Fruit fly (Drosophila melanogaster) whole organism, embryonic: ENCODE measurements around the gene Nepl14.

Experiments
- Bdp1 ChIP-seq: fragments of 200-800 bp; sonication (Bioruptor generic); optimal IDR thresholded peaks from 3 replicates; lab custom pipeline; 2016; ENCODE audit warnings: missing biosample characterization, missing genetic modification characterization
- Bgb ChIP-seq: fragments of 200-800 bp; sonication (Bioruptor generic); IDR thresholded peaks from 2 replicates; pipeline ENCODE4 v1.3.6; 2022; ENCODE audit warnings: missing biosample characterization, missing genetic modification characterization; ENCODE audit not compliant: partially characterized antibody
- BtbVII ChIP-seq: fragments of 200-800 bp; sonication (Bioruptor generic); optimal IDR thresholded peaks from 3 replicates; lab custom pipeline; 2017; ENCODE audit warnings: missing biosample characterization, mild to moderate bottlenecking, missing genetic modification characterization
- CG11560 ChIP-seq: fragments of 200-800 bp; sonication (Bioruptor generic); IDR thresholded peaks from 3 replicates; pipeline ENCODE4 v1.3.6; 2022; ENCODE audit warnings: missing biosample characterization, missing genetic modification characterization
- CG12155 ChIP-seq: fragments of 200-800 bp; sonication (Bioruptor generic); optimal IDR thresholded peaks from 3 replicates; lab custom pipeline; 2016; ENCODE audit warnings: missing biosample characterization, missing genetic modification characterization
- CG12219 ChIP-seq: fragments of 200-800 bp; sonication (Bioruptor generic); optimal IDR thresholded peaks from 3 replicates; lab custom pipeline; 2018; ENCODE audit warnings: missing biosample characterization, mild to moderate bottlenecking, missing genetic modification characterization
- CG12769 ChIP-seq: fragments of 200-800 bp; sonication (Bioruptor generic); optimal IDR thresholded peaks from 2 replicates; lab custom pipeline; 2019; ENCODE audit warnings: missing biosample characterization, mild to moderate bottlenecking, missing genetic modification characterization, moderate library complexity
- CG15269 ChIP-seq: fragments of 200-800 bp; sonication (Bioruptor generic); optimal IDR thresholded peaks from 2 replicates; lab custom pipeline; 2018; ENCODE audit warnings: missing biosample characterization, mild to moderate bottlenecking, missing genetic modification characterization, moderate library complexity
- CG1529 ChIP-seq: fragments of 200-800 bp; sonication (Bioruptor generic); optimal IDR thresholded peaks from 3 replicates; lab custom pipeline; 2018; ENCODE audit warnings: missing biosample characterization, missing genetic modification characterization
- CG15514 ChIP-seq: fragments of 200-800 bp; sonication (Bioruptor generic); optimal IDR thresholded peaks from 3 replicates; lab custom pipeline; 2017; ENCODE audit warnings: missing biosample characterization, missing genetic modification characterization, mild to moderate bottlenecking, moderate library complexity, missing genetic modification reagents
- CG17361 ChIP-seq: fragments of 200-800 bp; sonication (Bioruptor generic); IDR thresholded peaks from 3 replicates; pipeline ENCODE4 v1.3.6; 2022; ENCODE audit warnings: missing biosample characterization, missing genetic modification characterization
- CG18764 ChIP-seq: fragments of 200-800 bp; sonication (Bioruptor generic); optimal IDR thresholded peaks from 3 replicates; lab custom pipeline; 2016; ENCODE audit warnings: missing biosample characterization, missing genetic modification characterization
- CG2199 ChIP-seq: fragments of 200-800 bp; sonication (Bioruptor generic); IDR thresholded peaks from 3 replicates; pipeline ENCODE4 v1.3.6; 2022; ENCODE audit warnings: missing biosample characterization, missing genetic modification characterization
- CG30020 ChIP-seq: fragments of 200-800 bp; optimal IDR thresholded peaks from 2 replicates; lab custom pipeline; 2019; ENCODE audit warnings: missing biosample characterization, mild to moderate bottlenecking, missing genetic modification characterization, moderate library complexity
- CG30403 ChIP-seq: fragments of 200-800 bp; sonication (Bioruptor generic); optimal IDR thresholded peaks from 3 replicates; lab custom pipeline; 2016; ENCODE audit warnings: missing biosample characterization, missing genetic modification characterization
- CG4424 ChIP-seq: fragments of 200-800 bp; sonication (Bioruptor generic); optimal IDR thresholded peaks from 3 replicates; lab custom pipeline; 2016; ENCODE audit warnings: missing biosample characterization, missing genetic modification characterization
- CG6254 ChIP-seq: fragments of 200-800 bp; sonication (Bioruptor generic); optimal IDR thresholded peaks from 3 replicates; lab custom pipeline; 2017; ENCODE audit warnings: mild to moderate bottlenecking, missing biosample characterization, missing genetic modification reagents, missing genetic modification characterization
- CG6272 ChIP-seq: fragments of 200-800 bp; sonication (Bioruptor generic); IDR thresholded peaks from 2 replicates; pipeline ENCODE4 v1.3.6; 2022; ENCODE audit warnings: missing biosample characterization, missing genetic modification characterization
- CG6765 ChIP-seq: fragments of 200-800 bp; sonication (Bioruptor generic); optimal IDR thresholded peaks from 3 replicates; lab custom pipeline; 2017; ENCODE audit warnings: missing biosample characterization, mild to moderate bottlenecking, missing genetic modification characterization
- CG6791 ChIP-seq: fragments of 200-800 bp; sonication (Bioruptor generic); IDR thresholded peaks from 3 replicates; pipeline ENCODE4 v1.3.6; 2022; ENCODE audit warnings: missing biosample characterization, missing genetic modification characterization; ENCODE audit not compliant: partially characterized antibody
- CG9215 ChIP-seq: fragments of 200-800 bp; sonication (Bioruptor generic); IDR thresholded peaks from 2 replicates; pipeline ENCODE4 v1.3.6; 2022; ENCODE audit warnings: missing biosample characterization, missing genetic modification characterization
- CG9727 ChIP-seq: fragments of 200-800 bp; sonication (Bioruptor generic); optimal IDR thresholded peaks from 3 replicates; lab custom pipeline; 2017; ENCODE audit warnings: missing biosample characterization, mild to moderate bottlenecking, missing genetic modification characterization
- Chrac-16 ChIP-seq: fragments of 200-800 bp; sonication (Bioruptor generic); optimal IDR thresholded peaks from 3 replicates; lab custom pipeline; 2016; ENCODE audit warnings: missing biosample characterization, missing genetic modification characterization
- Doc2 ChIP-seq: fragments of 200-800 bp; sonication (Bioruptor generic); IDR thresholded peaks from 2 replicates; pipeline ENCODE4 v1.3.6; 2022; ENCODE audit warnings: missing biosample characterization, missing genetic modification characterization
- Dp ChIP-seq: fragments of 200-800 bp; sonication (Bioruptor generic); optimal IDR thresholded peaks from 2 replicates; lab custom pipeline; 2018; ENCODE audit warnings: missing biosample characterization, mild to moderate bottlenecking, missing genetic modification characterization, moderate library complexity
- ERR ChIP-seq: fragments of 200-800 bp; sonication (Bioruptor generic); optimal IDR thresholded peaks from 2 replicates; lab custom pipeline; 2016; ENCODE audit warnings: missing biosample characterization, missing genetic modification characterization
- H15 ChIP-seq: fragments of 200-800 bp; sonication (Bioruptor generic); IDR thresholded peaks from 3 replicates; pipeline ENCODE4 v1.3.6; 2022; ENCODE audit warnings: missing biosample characterization, missing genetic modification characterization
- HmgD ChIP-seq: fragments of 200-800 bp; sonication (Bioruptor generic); optimal IDR thresholded peaks from 3 replicates; lab custom pipeline; 2016; ENCODE audit warnings: missing biosample characterization, missing genetic modification characterization
- NC2β ChIP-seq: fragments of 200-800 bp; sonication (Bioruptor generic); optimal IDR thresholded peaks from 2 replicates; lab custom pipeline; 2016; ENCODE audit warnings: missing biosample characterization, missing genetic modification characterization
- Nf-YA ChIP-seq: fragments of 200-800 bp; sonication (Bioruptor generic); IDR thresholded peaks from 2 replicates; pipeline ENCODE4 v1.3.6; 2022; ENCODE audit warnings: missing biosample characterization, missing genetic modification characterization
- NfI ChIP-seq: fragments of 200-800 bp; sonication (Bioruptor generic); optimal IDR thresholded peaks from 3 replicates; lab custom pipeline; 2018; ENCODE audit warnings: missing biosample characterization, mild to moderate bottlenecking, missing genetic modification characterization, moderate library complexity
- Rfx ChIP-seq: fragments of 200-800 bp; sonication (Bioruptor generic); IDR thresholded peaks from 2 replicates; pipeline ENCODE4 v1.3.6; 2022; ENCODE audit warnings: missing biosample characterization, missing genetic modification characterization
- Rx ChIP-seq: fragments of 200-800 bp; sonication (Bioruptor generic); IDR thresholded peaks from 2 replicates; pipeline ENCODE4 v1.3.6; 2022; ENCODE audit warnings: missing biosample characterization, missing genetic modification characterization
- Sry-β ChIP-seq: fragments of 200-800 bp; sonication (Bioruptor generic); optimal IDR thresholded peaks from 2 replicates; lab custom pipeline; 2018; ENCODE audit warnings: missing biosample characterization, mild to moderate bottlenecking, missing genetic modification characterization, moderate library complexity
- Stat92E ChIP-seq, 3 experiments: fragments of >200 bp in 2 of 3; fragments of 200-800 bp in 1 of 3; sonication (Bioruptor generic) in 1 of 3; optimal IDR thresholded peaks; 2 replicates each; lab custom pipeline; 2017 to 2019; ENCODE audit warnings: missing biosample characterization in 3 of 3, missing genetic modification characterization in 3 of 3, mild to moderate bottlenecking in 1 of 3, moderate library complexity in 1 of 3
- TFAM ChIP-seq: fragments of 200-800 bp; sonication (Bioruptor generic); optimal IDR thresholded peaks from 2 replicates; lab custom pipeline; 2017; ENCODE audit warnings: missing biosample characterization, missing genetic modification characterization, inconsistent platforms
- Vsx1 ChIP-seq: fragments of 200-800 bp; sonication (Bioruptor generic); optimal IDR thresholded peaks from 2 replicates; lab custom pipeline; 2017; ENCODE audit warnings: missing biosample characterization, mild to moderate bottlenecking, missing genetic modification characterization, missing genetic modification reagents
- bbx ChIP-seq: fragments of 200-800 bp; sonication (Bioruptor generic); IDR thresholded peaks from 2 replicates; pipeline ENCODE4 v1.3.6; 2022; ENCODE audit warnings: missing biosample characterization, missing genetic modification characterization; ENCODE audit not compliant: partially characterized antibody
- corto ChIP-seq: fragments of 200-800 bp; sonication (Bioruptor generic); optimal IDR thresholded peaks from 2 replicates; lab custom pipeline; 2016; ENCODE audit warnings: missing biosample characterization, mild to moderate bottlenecking, missing genetic modification characterization, moderate library complexity
- crc ChIP-seq: fragments of 200-800 bp; sonication (Bioruptor generic); optimal IDR thresholded peaks from 2 replicates; lab custom pipeline; 2016; ENCODE audit warnings: missing biosample characterization, missing genetic modification characterization
- crol ChIP-seq: fragments of 200-800 bp; sonication (Bioruptor generic); IDR thresholded peaks from 2 replicates; pipeline ENCODE4 v1.3.6; 2022; ENCODE audit warnings: missing biosample characterization, missing genetic modification characterization
- gcm2 ChIP-seq: fragments of 200-800 bp; sonication (Bioruptor generic); optimal IDR thresholded peaks from 2 replicates; lab custom pipeline; 2016; ENCODE audit warnings: missing biosample characterization, missing genetic modification characterization
- hb ChIP-seq: fragments of 200-800 bp; sonication (Bioruptor generic); IDR thresholded peaks from 3 replicates; pipeline ENCODE4 v1.3.6; 2022; ENCODE audit warnings: missing biosample characterization, missing genetic modification characterization; ENCODE audit not compliant: partially characterized antibody
- lov ChIP-seq, 2 experiments: fragments of 200-800 bp in 1 of 2; fragments of >200 bp in 1 of 2; sonication (Bioruptor generic) in 1 of 2; IDR thresholded peaks in 1 of 2; optimal IDR thresholded peaks in 1 of 2; 2 replicates in 1 of 2; 3 replicates in 1 of 2; pipeline versions ENCODE4 v1.3.6 to Lab custom; 2017 to 2022; ENCODE audit warnings: missing biosample characterization in 1 of 2, missing genetic modification characterization in 1 of 2
- maf-S ChIP-seq: fragments of 200-800 bp; sonication (Bioruptor generic); optimal IDR thresholded peaks from 2 replicates; lab custom pipeline; 2016; ENCODE audit warnings: missing biosample characterization, missing genetic modification characterization
- pros ChIP-seq: fragments of 200-800 bp; sonication (Bioruptor generic); optimal IDR thresholded peaks from 3 replicates; lab custom pipeline; 2019; ENCODE audit warnings: missing biosample characterization, mild to moderate bottlenecking, missing genetic modification characterization, moderate library complexity
- sob ChIP-seq: fragments of 200-800 bp; sonication (Bioruptor generic); IDR thresholded peaks from 2 replicates; pipeline ENCODE4 v1.3.6; 2022; ENCODE audit warnings: missing biosample characterization, missing genetic modification characterization
- tup ChIP-seq: fragments of 200-800 bp; sonication (Bioruptor generic); optimal IDR thresholded peaks from 2 replicates; lab custom pipeline; 2016; ENCODE audit warnings: missing biosample characterization, mild to moderate bottlenecking, missing genetic modification characterization, moderate library complexity
- usp ChIP-seq: fragments of >200 bp; optimal IDR thresholded peaks from 2 replicates; lab custom pipeline; 2017; ENCODE audit warnings: missing biosample characterization, missing genetic modification characterization

Nepl14 gene

dm6 chr3R:22726771-22727455 lies 36.6 kb downstream of the Nepl14 start, which contains the start of gene CG45049 (continued):
- TF ChIP-seq Chrac-16 (no peak), ERR (GFP tag; lab: Kevin White, UChicago) (no peak), BtbVII (no peak), corto (no peak), CG12769 (tag; lab: Kevin White, UChicago) (no peak), tup (no peak), CG6791 (GFP tag; lab: Robert Waterston, UW) (peak; percentile 95), CG15514 (GFP tag; lab: Kevin White, UChicago) (no peak), CG9215 (GFP tag; lab: Robert Waterston, UW) (no peak), gcm2 (GFP tag; lab: Kevin White, UChicago) (no peak), pros (GFP tag; lab: Kevin White, UChicago) (no peak), NC2β (GFP tag; lab: Kevin White, UChicago) (no peak), TFAM (no peak), CG9727 (GFP tag; lab: Kevin White, UChicago) (no peak), Bgb (GFP tag; lab: Robert Waterston, UW) (peak; percentile 92), Rfx (GFP tag; lab: Robert Waterston, UW) (no peak), bbx (peak; percentile 94), CG12155 (GFP tag; lab: Kevin White, UChicago) (no peak), hb (GFP tag; lab: Robert Waterston, UW) (peak; percentile 93), CG17361 (GFP tag; lab: Robert Waterston, UW) (peak; percentile 31; the same call in 1 of the 3 replicates), CG4424 (no peak), HmgD (GFP tag; lab: Kevin White, UChicago) (no peak), Rx (GFP tag; lab: Robert Waterston, UW) (no peak), crol (GFP tag; lab: Robert Waterston, UW) (no peak), lov (optimal IDR thresholded peaks at IDR 0.05; lab: Kevin White, UChicago) (no peak), lov (GFP tag; IDR thresholded peaks at IDR 0.05; lab: Robert Waterston, UW) (no peak), CG11560 (tag; lab: Robert Waterston, UW) (no peak), CG30403 (GFP tag; lab: Kevin White, UChicago) (peak; percentile 18), maf-S (no peak), Doc2 (GFP tag; lab: Robert Waterston, UW) (no peak), CG2199 (GFP tag; lab: Robert Waterston, UW) (0 out of 3 replicates have a peak, but pooled peaks have one; percentile 10), CG6254 (GFP tag; lab: Kevin White, UChicago) (no peak), usp (GFP tag; lab: Kevin White, UChicago) (no peak), crc (no peak), Bdp1 (GFP tag; lab: Kevin White, UChicago) (no peak), CG15269 (tag; lab: Kevin White, UChicago) (no peak), CG6765 (GFP tag; lab: Kevin White, UChicago) (no peak), sob (GFP tag; lab: Robert Waterston, UW) (no peak), CG1529 (GFP tag; lab: Kevin White, UChicago) (no peak), CG30020 (tag; lab: Kevin White, UChicago) (no peak), Stat92E (GFP tag; optimal IDR thresholded peaks at IDR 0.05; lab: Kevin White, UChicago) (no peak), CG18764 (GFP tag; lab: Kevin White, UChicago) (no peak), H15 (GFP tag; lab: Robert Waterston, UW) (no peak), Dp (GFP tag; lab: Kevin White, UChicago) (no peak), Sry-β (no peak), CG6272 (GFP tag; lab: Robert Waterston, UW) (peak; percentile 37; the same call in 1 of the 2 replicates), CG12219 (GFP tag; lab: Kevin White, UChicago) (no peak), Nf-YA (GFP tag; lab: Robert Waterston, UW) (no peak), Vsx1 (GFP tag; lab: Kevin White, UChicago) (no peak), NfI (GFP tag; lab: Kevin White, UChicago) (no peak)
